Worm (Caenorhabditis elegans): Measurements from ENCODE around the gene sec-24.2.
"Not testable (repeated sequence)": the region's sequence is repeated elsewhere in the genome, so short reads cannot be mapped to it uniquely, and the experiment has no call there.

The sec-24.2 gene

ce11 chrIV:12330840-12331359, 29.7 kb downstream of the sec-24.2 start, which contains the start of gene ufd-1:
Gene ufd-1 (minus strand): TSS chrIV:12330890.
- TF ChIP-seq aly-1 (tag; optimal IDR thresholded peaks at IDR 0.05): no peak
- TF ChIP-seq sea-1 (GFP tag; conservative IDR thresholded peaks at IDR 0.05): no peak
- TF ChIP-seq ama-1 (optimal IDR thresholded peaks at IDR 0.05): no peak
- TF ChIP-seq tbx-11 (GFP tag; IDR thresholded peaks at IDR 0.05): no peak
- no peak for TF ChIP-seq F13C5.2 (tag; optimal IDR thresholded peaks at IDR 0.05)
- no peak for TF ChIP-seq scrt-1 (GFP tag; IDR thresholded peaks at IDR 0.05)
- no peak for TF ChIP-seq hmbx-1 (tag; optimal IDR thresholded peaks at IDR 0.05)
- no peak for TF ChIP-seq flt-1 (GFP tag; IDR thresholded peaks at IDR 0.05)
- no peak for TF ChIP-seq tra-4 (tag; optimal IDR thresholded peaks at IDR 0.05)
- no peak for TF ChIP-seq hnd-1 (tag; optimal IDR thresholded peaks at IDR 0.05)
- TF ChIP-seq hmg-4 (GFP tag; optimal IDR thresholded peaks at IDR 0.05): no peak
- TF ChIP-seq pes-1 (GFP tag; IDR thresholded peaks at IDR 0.05): no peak

- not testable (repeated sequence) for TF ChIP-seq ceh-13 (GFP tag; optimal IDR thresholded peaks at IDR 0.05); F13C5.2 (tag; optimal IDR thresholded peaks at IDR 0.05); ets-7 (tag; optimal IDR thresholded peaks at IDR 0.05)
Measured at ce11 chrIV:12326932-12327331, 33.7 kb downstream of the sec-24.2 start, which contains the start of gene F19B6.3. Gene F19B6.3 (plus strand): TSS chrIV:12327232.

DNA sequence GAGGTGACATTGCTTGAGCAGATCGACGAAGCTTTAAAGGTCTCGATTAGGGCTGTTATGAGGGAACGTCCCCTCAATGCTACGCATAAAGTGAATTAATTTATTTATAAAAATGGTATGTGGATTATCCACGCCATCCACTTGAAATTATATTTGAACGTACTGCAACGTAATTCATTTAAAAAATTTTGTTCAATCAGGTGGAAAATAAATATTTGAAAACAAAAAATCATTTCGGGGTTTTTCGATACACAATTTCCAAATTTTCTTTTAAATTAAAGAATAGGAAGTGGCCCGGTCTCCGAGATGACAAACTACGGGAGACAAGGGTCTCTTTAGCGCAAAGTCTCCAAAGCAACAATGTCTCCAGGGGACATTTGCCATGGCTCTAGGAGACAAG, 49.0 kb downstream of the sec-24.2 start, which contains the start of gene oac-58:
oac-58 (minus strand) TSS at position 101 of the 400 bp plus-strand sequence.
- TF ChIP-seq ets-7 (tag; optimal IDR thresholded peaks at IDR 0.05): no peak
- no peak for TF ChIP-seq hnd-1 (tag; optimal IDR thresholded peaks at IDR 0.05)

- TF ChIP-seq B0310.2 (tag; optimal IDR thresholded peaks at IDR 0.05) (no peak), tbx-37 (GFP tag; conservative IDR thresholded peaks at IDR 0.05) (no peak), flt-1 (GFP tag; IDR thresholded peaks at IDR 0.05) (no peak), hmg-4 (GFP tag; optimal IDR thresholded peaks at IDR 0.05) (no peak), hmbx-1 (tag; optimal IDR thresholded peaks at IDR 0.05) (no peak)
Measured at ce11 chrIV:12307720-12308119, 52.9 kb downstream of the sec-24.2 start, which contains the start of gene oac-57. Gene oac-57 (minus strand): TSS chrIV:12307820.

DNA sequence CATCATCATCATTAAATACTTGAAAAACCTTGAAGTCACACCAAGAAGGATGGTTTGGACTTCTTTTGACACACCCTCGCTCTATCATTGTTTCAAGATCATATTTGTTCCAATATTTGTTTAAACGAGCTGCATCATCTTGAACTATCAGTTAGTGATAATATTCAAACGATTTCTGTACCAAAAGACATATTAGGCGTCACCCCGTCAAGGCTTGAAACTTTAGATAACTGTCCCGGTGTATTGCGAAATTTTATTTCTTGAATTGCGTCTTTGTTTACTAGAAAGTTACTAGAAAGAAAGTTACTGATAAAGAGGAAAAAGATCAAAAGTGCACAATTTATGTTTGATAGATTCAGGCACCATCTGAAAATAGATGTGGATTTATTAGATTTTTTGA, 54.6 kb downstream of the sec-24.2 start:
- TF ChIP-seq hmbx-1 (tag; optimal IDR thresholded peaks at IDR 0.05) (no peak), aly-1 (tag; optimal IDR thresholded peaks at IDR 0.05) (no peak)

All from whole organism, early embryonic.